Worm (Caenorhabditis elegans): ENCODE results near the gene fbxc-54.

fbxc-54 gene

DNA sequence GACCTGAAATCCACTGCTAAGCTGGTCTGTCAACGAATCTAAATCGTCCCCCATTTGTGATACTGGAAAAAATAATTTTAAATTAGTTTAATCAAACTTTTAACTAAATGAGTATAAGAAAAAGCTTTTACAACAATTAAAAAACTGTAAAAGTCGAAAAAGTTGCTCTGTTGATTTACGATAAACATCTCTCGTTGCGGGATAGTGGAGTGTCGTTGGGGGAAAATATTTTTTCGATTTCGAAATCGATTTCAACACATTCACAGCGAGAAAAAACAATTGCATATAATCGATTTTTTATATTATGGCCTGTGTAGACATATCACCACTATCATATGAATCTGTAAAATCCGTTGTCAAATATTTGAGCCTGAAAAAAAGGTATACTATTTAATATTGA lies at the start of gene fbxc-54, which contains the start of gene F23F1.5:
Gene fbxc-54, plus strand, starts transcription at position 199 of the 400 bp plus-strand sequence.
Gene F23F1.5, minus strand, starts transcription at position 64 of the 400 bp plus-strand sequence.
- TF ChIP-seq unc-62 (GFP tag; optimal IDR thresholded peaks at IDR 0.05): no peak

- no peak for TF ChIP-seq unc-62 (GFP tag; optimal IDR thresholded peaks at IDR 0.05)
Observed at ce11 chrII:586-985, 30.9 kb upstream of the fbxc-54 start.

DNA sequence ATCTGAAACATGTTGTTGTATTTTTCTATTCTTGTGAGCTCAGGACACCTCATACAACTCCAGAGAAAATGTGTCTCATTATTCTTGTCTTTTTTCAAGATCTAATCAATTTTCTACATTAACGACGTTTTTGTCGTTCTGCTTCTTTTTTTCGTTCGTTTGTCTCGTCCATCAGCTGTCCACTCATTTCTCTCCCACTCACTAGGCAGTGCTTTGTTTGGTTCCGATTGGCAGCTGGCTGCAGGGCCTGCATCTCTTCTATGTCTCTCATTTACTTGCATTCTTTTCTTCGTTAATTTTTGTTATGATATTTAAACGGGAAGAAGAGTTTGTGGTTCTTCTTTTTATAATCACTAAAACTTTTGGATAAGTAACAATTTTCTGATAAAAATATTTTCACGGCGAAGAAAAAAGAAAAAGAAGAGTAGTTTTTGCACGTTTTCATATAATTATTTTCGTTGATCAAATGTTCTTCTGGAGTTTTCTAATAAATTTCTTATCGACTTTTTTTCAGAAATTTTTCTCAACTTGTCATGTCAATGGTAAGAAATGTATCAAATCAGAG lies 30.1 kb upstream of the fbxc-54 start, which contains the start of gene 2L52.1:
Gene 2L52.1, plus strand, starts transcription at position 515 of the 565 bp plus-strand sequence.
- no peak for TF ChIP-seq unc-62 (GFP tag; optimal IDR thresholded peaks at IDR 0.05)

DNA sequence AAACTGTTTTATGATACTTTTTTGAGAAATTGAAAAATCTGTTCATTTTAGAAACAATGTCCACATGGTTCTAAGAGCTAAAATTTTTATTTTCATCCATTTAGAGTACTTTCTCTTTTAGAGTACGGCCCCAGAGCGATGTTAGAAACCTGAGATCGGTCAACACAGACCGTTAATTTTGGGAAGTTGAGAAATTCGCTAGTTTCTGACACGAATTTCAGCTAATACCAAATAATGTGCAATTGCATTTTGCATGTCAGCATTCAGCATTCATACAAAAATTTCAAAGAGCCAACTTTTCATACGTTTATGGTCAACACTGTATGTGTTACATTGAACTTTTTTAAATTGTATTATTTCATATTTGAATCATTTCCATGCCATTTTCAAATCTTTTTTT lies 26.7 kb upstream of the fbxc-54 start:
- no peak for TF ChIP-seq unc-62 (GFP tag; optimal IDR thresholded peaks at IDR 0.05)

ce11 chrII:6349-6748 lies 25.2 kb upstream of the fbxc-54 start, which contains the start of gene osta-1:
osta-1 (plus strand) TSS chrII:6657.
- no peak for TF ChIP-seq unc-62 (GFP tag; optimal IDR thresholded peaks at IDR 0.05)

- TF ChIP-seq unc-62 (GFP tag; optimal IDR thresholded peaks at IDR 0.05): no peak
Observed at ce11 chrII:8212-8611, 23.3 kb upstream of the fbxc-54 start.

DNA sequence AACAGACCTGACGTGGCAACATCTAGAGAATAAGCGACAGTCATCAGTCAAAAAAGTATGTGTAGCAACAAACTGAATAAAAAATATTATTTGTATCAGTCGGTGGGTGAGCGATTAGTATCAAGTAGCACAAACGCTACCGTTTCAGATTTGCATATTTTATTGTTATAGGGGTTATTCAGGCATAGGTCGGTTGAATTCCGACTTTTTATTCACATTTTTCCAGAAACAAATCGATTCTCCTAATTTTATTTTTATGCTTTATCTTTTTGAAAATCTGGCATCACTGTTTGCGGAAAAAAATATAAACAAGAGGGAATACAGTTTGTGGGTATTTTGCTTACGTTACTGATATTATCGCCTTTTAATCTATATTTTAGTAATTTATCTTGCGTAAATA lies 19.7 kb upstream of the fbxc-54 start, which contains the start of gene best-4:
Gene best-4, minus strand, starts transcription at position 101 of the 400 bp plus-strand sequence.
- TF ChIP-seq unc-62 (GFP tag; optimal IDR thresholded peaks at IDR 0.05): no peak

DNA sequence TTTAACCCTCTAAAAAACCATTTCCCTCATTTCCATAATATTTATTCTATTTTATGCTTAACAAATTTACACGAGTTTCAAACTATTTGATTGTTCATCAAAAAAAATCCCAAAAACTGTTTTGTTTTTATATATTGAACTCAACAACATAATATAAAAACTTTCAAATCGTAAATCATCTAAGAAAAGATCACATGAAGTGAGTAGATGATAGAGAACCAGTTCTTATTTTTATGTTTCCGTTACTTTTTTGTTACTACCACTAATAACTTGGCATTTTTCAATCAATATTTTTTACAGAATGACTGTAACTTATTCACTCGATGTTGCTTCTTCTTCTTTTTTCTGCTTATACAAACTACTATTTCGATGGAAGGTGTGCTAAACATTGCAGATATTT lies 18.8 kb upstream of the fbxc-54 start, which contains the start of gene best-3:
Gene best-3, plus strand, starts transcription at position 301 of the 400 bp plus-strand sequence.
- TF ChIP-seq unc-62 (GFP tag; optimal IDR thresholded peaks at IDR 0.05): no peak

DNA sequence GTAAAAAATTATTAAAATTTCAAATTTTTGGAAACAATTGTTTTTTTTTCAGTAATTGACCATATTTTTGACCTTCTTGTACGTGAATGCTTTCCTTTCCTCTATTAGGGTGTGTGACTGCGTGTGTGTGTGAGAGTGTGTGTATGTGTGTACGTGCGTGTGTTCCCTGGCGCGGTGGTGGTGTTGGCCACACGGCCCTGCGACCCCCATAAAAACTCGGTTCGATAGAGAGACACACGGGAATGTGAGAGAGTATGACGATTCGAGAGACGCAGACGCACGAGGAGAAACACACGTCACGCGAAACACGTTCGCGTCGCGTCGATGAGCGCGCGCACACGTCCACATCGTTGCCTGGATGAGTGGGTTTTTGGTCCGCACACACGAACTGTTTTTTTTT lies 12.7 kb upstream of the fbxc-54 start:
- TF ChIP-seq unc-62 (GFP tag; optimal IDR thresholded peaks at IDR 0.05): no peak

DNA sequence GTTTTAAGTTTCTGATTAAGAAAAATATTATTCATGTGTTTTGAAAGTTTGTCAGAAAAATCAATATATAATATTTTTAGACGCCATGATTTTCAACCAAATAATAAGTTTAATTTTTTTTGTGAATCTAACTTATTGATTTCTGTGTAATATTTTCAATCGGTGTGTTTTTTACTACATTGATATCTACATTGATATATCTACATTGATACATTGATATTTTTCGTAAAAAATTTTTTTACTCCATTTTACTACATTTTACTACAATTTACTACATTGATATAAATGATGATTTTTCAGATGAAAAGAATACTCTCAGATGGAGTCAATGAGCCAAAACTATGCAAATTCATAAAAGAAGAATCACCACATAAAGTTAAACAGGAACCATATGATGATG lies 12.3 kb upstream of the fbxc-54 start, which contains the start of gene gmeb-1:
Gene gmeb-1, plus strand, starts transcription at position 301 of the 400 bp plus-strand sequence.
- TF ChIP-seq unc-62 (GFP tag; optimal IDR thresholded peaks at IDR 0.05): no peak

- TF ChIP-seq unc-62 (GFP tag; optimal IDR thresholded peaks at IDR 0.05): no peak
Observed at ce11 chrII:21953-22352, 9.6 kb upstream of the fbxc-54 start.

- no peak for TF ChIP-seq unc-62 (GFP tag; optimal IDR thresholded peaks at IDR 0.05)
Observed at ce11 chrII:23025-23424, 8.5 kb upstream of the fbxc-54 start, which contains the start of gene sqt-2. sqt-2 (plus strand) TSS chrII:23325.

- TF ChIP-seq unc-62 (GFP tag; optimal IDR thresholded peaks at IDR 0.05): no peak
Observed at ce11 chrII:23739-24138, 7.8 kb upstream of the fbxc-54 start.

DNA sequence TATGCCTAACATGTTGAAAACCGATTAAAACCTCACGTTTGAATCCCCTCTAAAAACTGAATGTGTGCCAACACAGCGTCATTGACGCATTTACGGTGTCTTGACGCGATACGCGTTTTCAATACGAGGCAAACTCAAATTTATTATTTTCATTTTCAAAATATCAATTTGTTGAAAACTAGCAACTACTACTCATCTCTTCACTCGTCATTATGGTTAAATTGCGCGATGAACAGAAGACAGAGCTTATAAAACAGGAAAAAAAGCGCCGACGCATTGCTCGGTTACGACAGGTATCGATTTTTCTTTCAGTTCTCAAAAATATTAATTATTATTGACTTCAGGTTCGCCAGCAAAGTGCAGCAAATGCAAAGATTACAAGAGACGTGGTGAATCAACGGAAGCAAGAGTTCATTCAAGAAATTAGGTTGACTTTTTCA lies 6.9 kb upstream of the fbxc-54 start, which contains the start of gene enee-1:
Gene enee-1, plus strand, starts transcription at position 108 of the 440 bp plus-strand sequence.
- TF ChIP-seq unc-62 (GFP tag; optimal IDR thresholded peaks at IDR 0.05): no peak

- TF ChIP-seq unc-62 (GFP tag; optimal IDR thresholded peaks at IDR 0.05): no peak
Observed at ce11 chrII:28283-28682, 3.2 kb upstream of the fbxc-54 start, which contains the start of gene F23F1.4. F23F1.4 (minus strand) TSS chrII:28423.

DNA sequence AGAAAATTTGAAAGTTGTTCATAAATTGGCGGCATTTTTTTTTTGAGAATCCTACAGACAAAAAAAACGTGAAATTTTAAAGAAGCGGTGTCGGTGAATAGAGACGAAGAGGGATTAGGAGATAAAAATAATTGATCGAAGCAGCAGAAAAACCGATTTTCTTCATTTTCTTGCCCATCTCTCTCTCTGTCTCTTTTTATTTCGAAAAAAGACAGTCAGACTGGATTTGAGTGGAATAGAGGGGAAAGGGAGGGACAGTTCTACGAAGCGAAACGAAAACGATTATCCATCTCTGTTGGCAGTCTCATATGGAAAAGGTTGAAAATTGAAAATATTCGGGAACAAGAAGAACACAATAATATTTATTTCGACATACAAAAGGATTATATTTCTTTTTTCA lies 1.9 kb upstream of the fbxc-54 start:
- TF ChIP-seq unc-62 (GFP tag; optimal IDR thresholded peaks at IDR 0.05): no peak

- TF ChIP-seq unc-62 (GFP tag; optimal IDR thresholded peaks at IDR 0.05): no peak
Observed at ce11 chrII:33904-34303, 2.4 kb downstream of the fbxc-54 start, which contains the start of gene F23F1.2. F23F1.2 (plus strand) TSS chrII:34204.

Measured in whole organism, dauer.